Fruit fly (Drosophila melanogaster) whole organism, pupa: ENCODE results near the gene CG17781.
A peak's percentile ranks its signal among the peaks of the same experiment; 100 is the strongest.

Source experiments
- CG10348 ChIP-seq: fragments of 200-800 bp; sonication (Bioruptor generic); IDR thresholded peaks from 2 replicates; pipeline ENCODE4 v1.3.6; 2022; ENCODE audit warnings: missing biosample characterization, missing genetic modification characterization
- CG12605 ChIP-seq: fragments of 200-800 bp; sonication (Bioruptor generic); IDR thresholded peaks from 2 replicates; pipeline ENCODE4 v1.3.6; 2022; ENCODE audit warnings: missing biosample characterization, missing genetic modification characterization
- CG14655 ChIP-seq: fragments of 200-800 bp; sonication (Bioruptor generic); optimal IDR thresholded peaks from 3 replicates; lab custom pipeline; 2017; ENCODE audit warnings: mild to moderate bottlenecking, missing biosample characterization, missing genetic modification reagents, missing genetic modification characterization
- CG17806 ChIP-seq: fragments of 200-800 bp; sonication (Bioruptor generic); optimal IDR thresholded peaks from 2 replicates; lab custom pipeline; 2018; ENCODE audit warnings: missing biosample characterization, mild to moderate bottlenecking, missing genetic modification characterization, moderate library complexity
- CG34367 ChIP-seq: fragments of 200-800 bp; sonication (Bioruptor generic); optimal IDR thresholded peaks from 2 replicates; lab custom pipeline; 2018; ENCODE audit warnings: missing biosample characterization, mild to moderate bottlenecking, missing genetic modification characterization
- CG4496 ChIP-seq: fragments of 200-800 bp; sonication (Bioruptor generic); IDR thresholded peaks from 3 replicates; pipeline ENCODE4 v1.3.6; 2022; ENCODE audit warnings: missing biosample characterization, missing genetic modification characterization
- D1 ChIP-seq: fragments of 200-800 bp; sonication (Bioruptor generic); optimal IDR thresholded peaks from 2 replicates; lab custom pipeline; 2018; ENCODE audit warnings: missing biosample characterization, mild to moderate bottlenecking, missing genetic modification characterization, moderate library complexity

- TF ChIP-seq CG14655 (no peak), D1 (tag; lab: Kevin White, UChicago) (no peak), CG34367 (tag; lab: Kevin White, UChicago) (no peak), CG12605 (no peak), CG17806 (tag; lab: Kevin White, UChicago) (no peak), CG10348 (GFP tag; lab: Robert Waterston, UW) (no peak), CG4496 (0 out of 3 replicates have a peak, but pooled peaks have one; percentile 12)
These were observed 26.9 kb downstream of the CG17781 start, which contains the start of the genes CG5746 and CG6454 for dm6 chr3R:24348420-24349190.
